Fruit fly (Drosophila melanogaster): ENCODE data around the gene CG17202.
"Not testable (repeated sequence)": the region's sequence is repeated elsewhere in the genome, so short reads cannot be mapped to it uniquely, and the experiment has no call there.

- not testable (repeated sequence) for TF ChIP-seq CG9139 (GFP tag; optimal IDR thresholded peaks at IDR 0.05); Gug (GFP tag; IDR thresholded peaks at IDR 0.05); Eip75B (GFP tag; optimal IDR thresholded peaks at IDR 0.05); CG16779 (tag; optimal IDR thresholded peaks at IDR 0.05); fkh (GFP tag; optimal IDR thresholded peaks at IDR 0.05); CG6163 (GFP tag; IDR thresholded peaks at IDR 0.05); achi (GFP tag; optimal IDR thresholded peaks at IDR 0.05); Smox (GFP tag; optimal IDR thresholded peaks at IDR 0.05); Met (GFP tag; optimal IDR thresholded peaks at IDR 0.05)
Observed at dm6 chr3R:12467675-12468074, 45.1 kb downstream of the CG17202 start, which contains the start of gene Hsp70Ba.

Measured in whole organism, prepupa.